Fruit fly (Drosophila melanogaster): ENCODE data around the gene CG33641.

Gene CG33641

dm6 chr2L:13514262-13514937 lies 14.4 kb upstream of the CG33641 start:
- TF ChIP-seq woc (GFP tag; optimal IDR thresholded peaks at IDR 0.05) (peak; percentile 29), foxo (GFP tag; optimal IDR thresholded peaks at IDR 0.05) (peak in 1 of 2 experiments; percentile 96), CG9705 (GFP tag; optimal IDR thresholded peaks at IDR 0.05) (peak; percentile 48), Hnf4 (GFP tag; optimal IDR thresholded peaks at IDR 0.05) (peak; percentile 83), br (GFP tag; optimal IDR thresholded peaks at IDR 0.05) (peak; percentile 91), lola (GFP tag; optimal IDR thresholded peaks at IDR 0.05) (no peak), Vsx2 (GFP tag; optimal IDR thresholded peaks at IDR 0.05; ENCODE audit: partially characterized antibody) (no peak), jim (GFP tag; optimal IDR thresholded peaks at IDR 0.05) (no peak), Dfd (GFP tag; optimal IDR thresholded peaks at IDR 0.05) (no peak), Hr78 (GFP tag; optimal IDR thresholded peaks at IDR 0.05) (no peak), N (GFP tag; optimal IDR thresholded peaks at IDR 0.05) (no peak), Sp1 (GFP tag; optimal IDR thresholded peaks at IDR 0.05) (peak; percentile 91), sv (GFP tag; optimal IDR thresholded peaks at IDR 0.05) (no peak), sage (GFP tag; optimal IDR thresholded peaks at IDR 0.05) (peak; percentile 32), fru (GFP tag; optimal IDR thresholded peaks at IDR 0.05) (peak; percentile 91), h (GFP tag; optimal IDR thresholded peaks at IDR 0.05) (peak; percentile 88), ey (GFP tag; optimal IDR thresholded peaks at IDR 0.05) (peak; percentile 94), CG32264 (GFP tag; optimal IDR thresholded peaks at IDR 0.05) (peak; percentile 56), Hr83 (GFP tag; optimal IDR thresholded peaks at IDR 0.05; ENCODE audit: poor library complexity, severe bottlenecking) (no peak), Mio (GFP tag; optimal IDR thresholded peaks at IDR 0.05) (peak; percentile 59), pan (optimal IDR thresholded peaks at IDR 0.05) (no peak), GATAd (GFP tag; optimal IDR thresholded peaks at IDR 0.05) (peak; percentile 31), psq (GFP tag; optimal IDR thresholded peaks at IDR 0.05) (peak; percentile 91), CrebA (GFP tag; optimal IDR thresholded peaks at IDR 0.05; ENCODE audit: borderline replicate concordance) (peak; percentile 64), Rel (GFP tag; optimal IDR thresholded peaks at IDR 0.05) (peak; percentile 11), Rel (tag; optimal IDR thresholded peaks at IDR 0.05) (peak; percentile 61), Dif (GFP tag; optimal IDR thresholded peaks at IDR 0.05; ENCODE audit: partially characterized antibody) (peak; percentile 42), Jra (GFP tag; optimal IDR thresholded peaks at IDR 0.05) (peak; percentile 68), brk (GFP tag; optimal IDR thresholded peaks at IDR 0.05) (peak; percentile 91), rgr (GFP tag; optimal IDR thresholded peaks at IDR 0.05) (peak; percentile 94), OdsH (GFP tag; optimal IDR thresholded peaks at IDR 0.05) (peak; percentile 94), tai (GFP tag; optimal IDR thresholded peaks at IDR 0.05) (peak; percentile 83), Myc (optimal IDR thresholded peaks at IDR 0.05) (no peak), HLH106 (tag; optimal IDR thresholded peaks at IDR 0.05) (peak; percentile 87), Abd-B (GFP tag; optimal IDR thresholded peaks at IDR 0.05) (no peak), dsf (GFP tag; optimal IDR thresholded peaks at IDR 0.05; ENCODE audit: borderline replicate concordance) (peak; percentile 19), dl (GFP tag; optimal IDR thresholded peaks at IDR 0.05; ENCODE audit: insufficient read depth in 1 of 2, partially characterized antibody in 2 of 2) (peak in 1 of 2 experiments; percentile 55), dmrt93B (GFP tag; optimal IDR thresholded peaks at IDR 0.05) (peak; percentile 88), usp (GFP tag; optimal IDR thresholded peaks at IDR 0.05) (no peak)

dm6 chr2L:13514945-13515687 lies 13.7 kb upstream of the CG33641 start:
- TF ChIP-seq sv (GFP tag; optimal IDR thresholded peaks at IDR 0.05) (peak; percentile 75), woc (GFP tag; optimal IDR thresholded peaks at IDR 0.05) (peak; percentile 29), Hr78 (GFP tag; optimal IDR thresholded peaks at IDR 0.05) (no peak), brk (GFP tag; optimal IDR thresholded peaks at IDR 0.05) (no peak), N (GFP tag; optimal IDR thresholded peaks at IDR 0.05) (no peak), Dfd (GFP tag; optimal IDR thresholded peaks at IDR 0.05) (peak; percentile 2)

All from whole organism, wandering third instar larva.